Worm (Caenorhabditis elegans): ENCODE measurements around the gene popl-7.

Gene popl-7

ce11 chrIV:13370235-13370739 lies at the start of gene popl-7, which contains the start of the genes rla-2 and Y62E10A.24:
TSS of gene popl-7 (plus strand) at chrIV:13370689.
TSS of gene rla-2 (minus strand) at chrIV:13370285.
TSS of gene Y62E10A.24 (plus strand) at chrIV:13370710.
- TF ChIP-seq madf-6 (GFP tag; IDR thresholded peaks at IDR 0.05) (peak; percentile 12; the same call in 1 of the 2 replicates), hrde-1 (tag; optimal IDR thresholded peaks at IDR 0.05; ENCODE audit: borderline replicate concordance) (no peak), dox-1 (GFP tag; IDR thresholded peaks at IDR 0.05) (no peak), F33H1.4 (GFP tag; IDR thresholded peaks at IDR 0.05) (peak; percentile 79), snpc-4 (GFP tag; optimal IDR thresholded peaks at IDR 0.05) (no peak), snpc-4 (tag; optimal IDR thresholded peaks at IDR 0.05) (peak in 1 of 4 experiments; percentile 3), F23B12.7 (tag; optimal IDR thresholded peaks at IDR 0.05; ENCODE audit: insufficient read depth) (peak; percentile 27)

- TF ChIP-seq dpff-1 (tag; optimal IDR thresholded peaks at IDR 0.05) (no peak), K11D2.4 (GFP tag; IDR thresholded peaks at IDR 0.05) (0 out of 2 replicates have a peak, but pooled peaks have one; percentile 53), ceh-79 (tag; optimal IDR thresholded peaks at IDR 0.05) (no peak), hmg-1.2 (GFP tag; IDR thresholded peaks at IDR 0.05) (peak; percentile 81), chd-7 (tag; optimal IDR thresholded peaks at IDR 0.05) (peak; percentile 72), gei-17 (GFP tag; optimal IDR thresholded peaks at IDR 0.05) (peak; percentile 24), bed-1 (GFP tag; IDR thresholded peaks at IDR 0.05) (no peak), Y53F4B.3 (GFP tag; IDR thresholded peaks at IDR 0.05) (no peak), madf-6 (GFP tag; IDR thresholded peaks at IDR 0.05) (no peak), nhr-120 (GFP tag; IDR thresholded peaks at IDR 0.05) (no peak), ceh-27 (GFP tag; optimal IDR thresholded peaks at IDR 0.05) (peak; percentile 21), nhr-90 (tag; optimal IDR thresholded peaks at IDR 0.05) (no peak), B0336.3 (GFP tag; IDR thresholded peaks at IDR 0.05) (peak; percentile 79), ets-4 (GFP tag; optimal IDR thresholded peaks at IDR 0.05) (peak; percentile 49), ceh-58 (GFP tag; IDR thresholded peaks at IDR 0.05) (no peak), F37B4.10 (GFP tag; IDR thresholded peaks at IDR 0.05) (no peak), Y53G8AR.9 (GFP tag; conservative IDR thresholded peaks at IDR 0.05) (peak; percentile 60; the same call in 1 of the 2 replicates), ztf-28 (GFP tag; IDR thresholded peaks at IDR 0.05) (no peak), ama-1 (optimal IDR thresholded peaks at IDR 0.05) (no peak), ama-1 (GFP tag; optimal IDR thresholded peaks at IDR 0.05) (no peak), sdz-38 (tag; optimal IDR thresholded peaks at IDR 0.05) (no peak), lag-1 (GFP tag; IDR thresholded peaks at IDR 0.05) (no peak), mes-4 (tag; optimal IDR thresholded peaks at IDR 0.05) (no peak), nhr-27 (tag; optimal IDR thresholded peaks at IDR 0.05) (no peak), efl-1 (GFP tag; optimal IDR thresholded peaks at IDR 0.05) (no peak), ZK185.1 (tag; optimal IDR thresholded peaks at IDR 0.05; ENCODE audit: poor library complexity, severe bottlenecking) (peak; percentile 29), madf-10 (tag; optimal IDR thresholded peaks at IDR 0.05) (peak; percentile 58), zfh-2 (GFP tag; conservative IDR thresholded peaks at IDR 0.05) (peak; percentile 36; the same call in 1 of the 2 replicates), B0035.1 (tag; optimal IDR thresholded peaks at IDR 0.05) (no peak), zim-3 (tag; optimal IDR thresholded peaks at IDR 0.05) (no peak), ekl-4 (GFP tag; IDR thresholded peaks at IDR 0.05) (no peak), rcor-1 (GFP tag; IDR thresholded peaks at IDR 0.05) (no peak), dox-1 (GFP tag; IDR thresholded peaks at IDR 0.05) (peak; percentile 50; the same call in 1 of the 2 replicates), T07F8.4 (tag; optimal IDR thresholded peaks at IDR 0.05) (no peak), hrde-1 (tag; optimal IDR thresholded peaks at IDR 0.05; ENCODE audit: borderline replicate concordance) (no peak), attf-5 (GFP tag; optimal IDR thresholded peaks at IDR 0.05) (peak; percentile 77), tbp1 (GFP tag; optimal IDR thresholded peaks at IDR 0.05) (peak; percentile 57), B0261.1 (tag; optimal IDR thresholded peaks at IDR 0.05) (no peak), athp-1 (tag; optimal IDR thresholded peaks at IDR 0.05) (no peak), ztf-22 (GFP tag; optimal IDR thresholded peaks at IDR 0.05) (peak; percentile 33), hmg-20 (GFP tag; IDR thresholded peaks at IDR 0.05) (no peak), attf-6 (GFP tag; IDR thresholded peaks at IDR 0.05) (no peak)
Measured at ce11 chrIV:13322429-13322828, 48.1 kb upstream of the popl-7 start.

Data from whole organism, young adult.